Worm (Caenorhabditis elegans) whole organism, L2 larva: Measurements from ENCODE around the gene atp-5.
"Not testable (repeated sequence)": the region's sequence is repeated elsewhere in the genome, so short reads cannot be mapped to it uniquely, and the experiment has no call there.

ENCODE experiments used
- C34F6.9 ChIP-seq: fragments of 150-350 bp; optimal IDR thresholded peaks from 2 replicates; lab custom pipeline; 2014; ENCODE audit warnings: missing biosample characterization, missing genetic modification characterization
- Y55F3AM.14 ChIP-seq: fragments of 200-800 bp; sonication (Bioruptor generic); optimal IDR thresholded peaks from 2 replicates; lab custom pipeline; 2018; ENCODE audit warnings: mild to moderate bottlenecking, missing genetic modification characterization, missing compliant biosample characterization
- alr-1 ChIP-seq: fragments of 150-350 bp; optimal IDR thresholded peaks from 2 replicates; lab custom pipeline; 2014; ENCODE audit warnings: missing biosample characterization, missing genetic modification characterization
- aly-2 ChIP-seq: fragments of 150-350 bp; optimal IDR thresholded peaks from 2 replicates; lab custom pipeline; 2014; ENCODE audit warnings: missing biosample characterization, missing genetic modification characterization
- ama-1 ChIP-seq: fragments of 150-350 bp; optimal IDR thresholded peaks from 2 replicates; lab custom pipeline; 2018; ENCODE audit warnings: inconsistent platforms
- blmp-1 ChIP-seq: sonication (generic microtip); optimal IDR thresholded peaks from 2 replicates; lab custom pipeline; 2017; ENCODE audit warnings: missing genetic modification characterization, mild to moderate bottlenecking, missing compliant biosample characterization, antibody characterized with exemption, moderate library complexity; ENCODE audit not compliant: insufficient read depth
- ceh-16 ChIP-seq: fragments of 150-350 bp; optimal IDR thresholded peaks from 2 replicates; lab custom pipeline; 2014; ENCODE audit warnings: missing biosample characterization, missing genetic modification characterization
- egl-27 ChIP-seq: sonication (generic microtip); optimal IDR thresholded peaks from 3 replicates; lab custom pipeline; 2017; ENCODE audit warnings: missing biosample characterization, missing genetic modification reagents, missing genetic modification characterization
- elt-3 ChIP-seq: sonication (generic microtip); optimal IDR thresholded peaks from 2 replicates; lab custom pipeline; 2017; ENCODE audit warnings: missing biosample characterization, missing genetic modification characterization
- fos-1 ChIP-seq: fragments of 150-350 bp; optimal IDR thresholded peaks from 2 replicates; lab custom pipeline; 2014; ENCODE audit warnings: missing biosample characterization, missing genetic modification characterization
- lin-13 ChIP-seq: fragments of 150-350 bp; optimal IDR thresholded peaks from 2 replicates; lab custom pipeline; 2014; ENCODE audit warnings: missing biosample characterization, missing genetic modification reagents, missing genetic modification characterization
- mdl-1 ChIP-seq, 2 experiments: fragments of 150-350 bp in 1 of 2; sonication (generic microtip) in 1 of 2; optimal IDR thresholded peaks; 2 replicates each; lab custom pipeline; 2017; ENCODE audit warnings: missing biosample characterization in 2 of 2, missing genetic modification characterization in 2 of 2
- sma-3 ChIP-seq: sonication (generic microtip); optimal IDR thresholded peaks from 2 replicates; lab custom pipeline; 2016; ENCODE audit warnings: missing genetic modification reagents, missing genetic modification characterization, missing compliant biosample characterization
- ztf-1 ChIP-seq: fragments of 200-800 bp; sonication (Bioruptor generic); conservative IDR thresholded peaks from 2 replicates; pipeline ENCODE4 v1.3.6; 2022; ENCODE audit warnings: missing genetic modification characterization, missing compliant biosample characterization

ce11 chrV:11109647-11110046, 14.0 kb downstream of the atp-5 start, which contains the start of gene Y42A5A.5:
- TF ChIP-seq blmp-1 (tag; lab: Kevin White, UChicago); aly-2 (tag; lab: Kevin White, UChicago); egl-27 (tag; lab: Kevin White, UChicago); alr-1 (tag; lab: Kevin White, UChicago); mdl-1 (tag; optimal IDR thresholded peaks at IDR 0.05; lab: Kevin White, UChicago); C34F6.9 (tag; lab: Kevin White, UChicago); ztf-1 (GFP tag; lab: Robert Waterston, UW); lin-13 (GFP tag; lab: Kevin White, UChicago); Y55F3AM.14; ceh-16 (tag; lab: Kevin White, UChicago); ama-1 (lab: Kevin White, UChicago); elt-3; fos-1; sma-3 (GFP tag; lab: Kevin White, UChicago): not testable (repeated sequence)
